Worm (Caenorhabditis elegans) whole organism, L2 larva: Measurements from ENCODE around the gene Y50E8A.5.

ENCODE experiments used
- C34F6.9 ChIP-seq: fragments of 150-350 bp; optimal IDR thresholded peaks from 2 replicates; lab custom pipeline; 2014; ENCODE audit warnings: missing biosample characterization, missing genetic modification characterization
- R02D3.7 ChIP-seq: fragments of 150-350 bp; optimal IDR thresholded peaks from 2 replicates; lab custom pipeline; 2014; ENCODE audit warnings: missing biosample characterization, missing genetic modification characterization
- alr-1 ChIP-seq: fragments of 150-350 bp; optimal IDR thresholded peaks from 2 replicates; lab custom pipeline; 2014; ENCODE audit warnings: missing biosample characterization, missing genetic modification characterization
- aly-2 ChIP-seq: fragments of 150-350 bp; optimal IDR thresholded peaks from 2 replicates; lab custom pipeline; 2014; ENCODE audit warnings: missing biosample characterization, missing genetic modification characterization
- ama-1 ChIP-seq: fragments of 150-350 bp; optimal IDR thresholded peaks from 2 replicates; lab custom pipeline; 2018; ENCODE audit warnings: inconsistent platforms
- blmp-1 ChIP-seq: sonication (generic microtip); optimal IDR thresholded peaks from 2 replicates; lab custom pipeline; 2017; ENCODE audit warnings: missing genetic modification characterization, mild to moderate bottlenecking, missing compliant biosample characterization, antibody characterized with exemption, moderate library complexity; ENCODE audit not compliant: insufficient read depth
- ceh-82 ChIP-seq: fragments of 150-350 bp; optimal IDR thresholded peaks from 2 replicates; lab custom pipeline; 2014; ENCODE audit warnings: missing biosample characterization, missing genetic modification characterization
- crh-2 ChIP-seq: sonication (generic microtip); optimal IDR thresholded peaks from 2 replicates; lab custom pipeline; 2017; ENCODE audit warnings: missing biosample characterization, missing genetic modification characterization
- dmd-4 ChIP-seq: sonication (generic microtip); optimal IDR thresholded peaks from 2 replicates; lab custom pipeline; 2017; ENCODE audit warnings: missing biosample characterization, missing genetic modification characterization
- elt-1 ChIP-seq: fragments of 150-350 bp; optimal IDR thresholded peaks from 2 replicates; lab custom pipeline; 2014; ENCODE audit warnings: missing biosample characterization, missing genetic modification characterization
- elt-3 ChIP-seq: sonication (generic microtip); optimal IDR thresholded peaks from 2 replicates; lab custom pipeline; 2017; ENCODE audit warnings: missing biosample characterization, missing genetic modification characterization
- fos-1 ChIP-seq: fragments of 150-350 bp; optimal IDR thresholded peaks from 2 replicates; lab custom pipeline; 2014; ENCODE audit warnings: missing biosample characterization, missing genetic modification characterization
- gmeb-1 ChIP-seq: fragments of 150-350 bp; optimal IDR thresholded peaks from 2 replicates; lab custom pipeline; 2014; ENCODE audit warnings: missing biosample characterization, missing genetic modification characterization
- lin-11 ChIP-seq: fragments of 150-350 bp; sonication (generic microtip); optimal IDR thresholded peaks from 2 replicates; lab custom pipeline; 2014; ENCODE audit warnings: missing biosample characterization, missing genetic modification characterization, inconsistent platforms, mixed read lengths
- lin-13 ChIP-seq: fragments of 150-350 bp; optimal IDR thresholded peaks from 2 replicates; lab custom pipeline; 2014; ENCODE audit warnings: missing biosample characterization, missing genetic modification reagents, missing genetic modification characterization
- lin-39 ChIP-seq: fragments of 150-350 bp; optimal IDR thresholded peaks from 2 replicates; lab custom pipeline; 2014; ENCODE audit warnings: missing biosample characterization, missing genetic modification reagents, missing genetic modification characterization
- lsy-2 ChIP-seq, 2 experiments: fragments of 150-350 bp in 1 of 2; sonication (generic microtip) in 1 of 2; optimal IDR thresholded peaks; 2 replicates each; lab custom pipeline; 2014 to 2017; ENCODE audit warnings: missing biosample characterization in 2 of 2, missing genetic modification characterization in 2 of 2
- mab-5 ChIP-seq: fragments of 150-350 bp; optimal IDR thresholded peaks from 2 replicates; lab custom pipeline; 2014; ENCODE audit warnings: missing biosample characterization, missing genetic modification characterization
- nhr-10 ChIP-seq: sonication (generic microtip); optimal IDR thresholded peaks from 2 replicates; lab custom pipeline; 2017; ENCODE audit warnings: missing biosample characterization, missing genetic modification characterization
- nhr-12 ChIP-seq: fragments of 150-350 bp; optimal IDR thresholded peaks from 2 replicates; lab custom pipeline; 2014; ENCODE audit warnings: missing biosample characterization, missing genetic modification characterization
- nhr-129 ChIP-seq: fragments of 150-350 bp; optimal IDR thresholded peaks from 2 replicates; lab custom pipeline; 2014; ENCODE audit warnings: missing biosample characterization, missing genetic modification characterization
- nhr-23 ChIP-seq: fragments of 150-350 bp; optimal IDR thresholded peaks from 2 replicates; lab custom pipeline; 2014; ENCODE audit warnings: missing biosample characterization, missing genetic modification reagents, missing genetic modification characterization
- nhr-237 ChIP-seq: fragments of 150-350 bp; optimal IDR thresholded peaks from 2 replicates; lab custom pipeline; 2014; ENCODE audit warnings: missing biosample characterization, missing genetic modification characterization
- nhr-25 ChIP-seq: fragments of 150-350 bp; sonication (generic microtip); optimal IDR thresholded peaks from 3 replicates; lab custom pipeline; 2014; ENCODE audit warnings: missing biosample characterization, missing genetic modification characterization
- nhr-6 ChIP-seq: fragments of 150-350 bp; optimal IDR thresholded peaks from 2 replicates; lab custom pipeline; 2014; ENCODE audit warnings: missing biosample characterization, missing genetic modification characterization
- nhr-77 ChIP-seq: fragments of 150-350 bp; optimal IDR thresholded peaks from 2 replicates; lab custom pipeline; 2014; ENCODE audit warnings: missing biosample characterization, missing genetic modification characterization
- sem-4 ChIP-seq: fragments of 150-350 bp; optimal IDR thresholded peaks from 2 replicates; lab custom pipeline; 2014; ENCODE audit warnings: missing biosample characterization, missing genetic modification reagents, missing genetic modification characterization
- skn-1 ChIP-seq: sonication (generic microtip); optimal IDR thresholded peaks from 2 replicates; lab custom pipeline; 2017; ENCODE audit warnings: missing biosample characterization, missing genetic modification characterization
- sma-3 ChIP-seq: sonication (generic microtip); optimal IDR thresholded peaks from 2 replicates; lab custom pipeline; 2016; ENCODE audit warnings: missing genetic modification reagents, missing genetic modification characterization, missing compliant biosample characterization
- sma-9 ChIP-seq, 2 experiments: fragments of 150-350 bp in 1 of 2; sonication (generic microtip) in 1 of 2; optimal IDR thresholded peaks; 2 replicates each; lab custom pipeline; 2014 to 2016; ENCODE audit warnings: missing genetic modification characterization in 2 of 2, mild to moderate bottlenecking in 1 of 2, missing biosample characterization in 1 of 2, missing compliant biosample characterization in 1 of 2, missing genetic modification reagents in 1 of 2, moderate library complexity in 1 of 2
- unc-39 ChIP-seq: fragments of 150-350 bp; optimal IDR thresholded peaks from 2 replicates; lab custom pipeline; 2014; ENCODE audit warnings: missing biosample characterization, missing genetic modification characterization
- unc-55 ChIP-seq: fragments of 150-350 bp; sonication (generic microtip); optimal IDR thresholded peaks from 3 replicates; lab custom pipeline; 2014; ENCODE audit warnings: missing biosample characterization, missing genetic modification reagents, missing genetic modification characterization
- unc-62 ChIP-seq: fragments of 150-350 bp; optimal IDR thresholded peaks from 2 replicates; lab custom pipeline; 2014; ENCODE audit warnings: missing biosample characterization, missing genetic modification reagents, missing genetic modification characterization
- zag-1 ChIP-seq: fragments of 150-350 bp; optimal IDR thresholded peaks from 2 replicates; lab custom pipeline; 2014; ENCODE audit warnings: missing biosample characterization, missing genetic modification characterization
- ztf-1 ChIP-seq: fragments of 200-800 bp; sonication (Bioruptor generic); conservative IDR thresholded peaks from 2 replicates; pipeline ENCODE4 v1.3.6; 2022; ENCODE audit warnings: missing genetic modification characterization, missing compliant biosample characterization
- ztf-11 ChIP-seq: sonication (generic microtip); optimal IDR thresholded peaks from 2 replicates; lab custom pipeline; 2017; ENCODE audit warnings: missing biosample characterization, missing genetic modification characterization
- ztf-4 ChIP-seq: fragments of 150-350 bp; optimal IDR thresholded peaks from 2 replicates; lab custom pipeline; 2014; ENCODE audit warnings: missing biosample characterization, missing genetic modification characterization

The Y50E8A.5 gene

DNA sequence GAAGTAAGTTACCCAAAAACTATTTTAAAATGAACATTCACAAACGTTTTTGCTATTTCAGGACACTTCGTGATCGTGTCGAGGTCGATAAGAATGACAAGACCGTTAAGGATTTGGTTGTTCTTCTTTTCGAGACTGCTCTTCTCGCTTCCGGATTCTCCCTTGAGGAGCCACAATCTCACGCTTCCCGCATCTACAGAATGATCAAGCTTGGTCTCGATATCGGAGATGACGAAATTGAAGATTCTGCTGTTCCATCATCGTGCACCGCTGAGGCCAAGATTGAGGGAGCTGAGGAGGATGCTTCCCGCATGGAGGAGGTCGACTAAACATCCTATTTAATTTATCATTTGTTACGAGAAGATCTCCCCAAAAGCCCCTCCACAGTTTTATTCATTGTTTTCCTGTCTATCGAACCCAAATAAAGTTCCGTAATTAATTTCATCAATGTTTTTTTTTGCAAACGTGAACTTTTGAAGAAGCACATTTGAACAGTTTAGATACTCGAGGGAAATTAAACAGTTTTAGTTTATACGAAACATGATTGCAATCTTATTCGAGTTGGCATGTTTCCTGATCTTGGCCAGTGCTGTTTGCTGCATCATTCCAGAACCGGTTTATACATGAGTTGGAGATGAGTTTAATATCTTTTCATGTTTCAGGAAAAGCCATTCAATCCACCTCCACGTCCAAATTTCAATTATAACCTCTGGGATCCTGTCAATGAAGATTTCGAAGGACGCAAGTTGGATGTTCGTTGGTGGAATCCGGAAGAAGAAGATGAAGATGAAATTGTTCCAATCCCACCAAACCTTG, 48.4 kb downstream of the Y50E8A.5 start, which contains the start of gene C47E8.11 (continued):
- no peak for TF ChIP-seq elt-3 (tag; lab: Kevin White, UChicago)
- peak; percentile 65 for TF ChIP-seq nhr-129 (tag; lab: Kevin White, UChicago)
- peak; percentile 31 for TF ChIP-seq sem-4
- TF ChIP-seq dmd-4, result no peak
- peak; percentile 98 for TF ChIP-seq ama-1 (lab: Kevin White, UChicago)
- TF ChIP-seq nhr-6 (tag; lab: Kevin White, UChicago), result no peak
- peak; percentile 44 for TF ChIP-seq sma-9 (GFP tag; optimal IDR thresholded peaks at IDR 0.05; lab: Kevin White, UChicago)
- no peak for TF ChIP-seq sma-9 (tag; optimal IDR thresholded peaks at IDR 0.05; lab: Kevin White, UChicago)
- peak; percentile 92 for TF ChIP-seq ztf-4
- peak; percentile 76 for TF ChIP-seq crh-2 (tag; lab: Kevin White, UChicago)
- no peak for TF ChIP-seq ztf-1 (GFP tag; lab: Robert Waterston, UW)
- peak; percentile 6 to 76 for TF ChIP-seq lsy-2 (tag; optimal IDR thresholded peaks at IDR 0.05; lab: Kevin White, UChicago)
- TF ChIP-seq unc-55 (GFP tag; lab: Kevin White, UChicago), result peak; percentile 6
- peak; percentile 23 for TF ChIP-seq sma-3 (GFP tag; lab: Kevin White, UChicago)
- no peak for TF ChIP-seq nhr-237 (tag; lab: Kevin White, UChicago)
- no peak for TF ChIP-seq mab-5 (tag; lab: Kevin White, UChicago)

- TF ChIP-seq ztf-4 (peak; percentile 16), skn-1 (tag; lab: Kevin White, UChicago) (peak; percentile 21), ama-1 (lab: Kevin White, UChicago) (peak; percentile 60), ceh-82 (tag; lab: Kevin White, UChicago) (no peak), sma-9 (GFP tag; optimal IDR thresholded peaks at IDR 0.05; lab: Kevin White, UChicago) (no peak), sma-9 (tag; optimal IDR thresholded peaks at IDR 0.05; lab: Kevin White, UChicago) (no peak), lin-11 (tag; lab: Kevin White, UChicago) (peak; percentile 56), gmeb-1 (tag; lab: Kevin White, UChicago) (no peak), unc-62 (GFP tag; lab: Kevin White, UChicago) (no peak), nhr-23 (no peak), lin-39 (tag; lab: Kevin White, UChicago) (no peak)
These were observed 49.4 kb downstream of the Y50E8A.5 start for ce11 chrV:14687106-14687964.

- TF ChIP-seq ama-1 (lab: Kevin White, UChicago) (peak; percentile 90), skn-1 (tag; lab: Kevin White, UChicago) (peak; percentile 12), lin-11 (tag; lab: Kevin White, UChicago) (no peak), nhr-129 (tag; lab: Kevin White, UChicago) (peak; percentile 32)
These were observed 50.3 kb downstream of the Y50E8A.5 start for ce11 chrV:14686231-14687105.

- TF ChIP-seq nhr-77, result peak; percentile 83
- peak; percentile 99 for TF ChIP-seq C34F6.9 (tag; lab: Kevin White, UChicago)
- TF ChIP-seq unc-62 (GFP tag; lab: Kevin White, UChicago), result peak; percentile 83
- peak; percentile 93 for TF ChIP-seq zag-1 (tag; lab: Kevin White, UChicago)
- peak; percentile 75 for TF ChIP-seq nhr-237 (tag; lab: Kevin White, UChicago)
- no peak for TF ChIP-seq elt-3 (tag; lab: Kevin White, UChicago)
- TF ChIP-seq nhr-25 (tag; lab: Kevin White, UChicago), result peak; percentile 98
- TF ChIP-seq dmd-4, result peak; percentile 65
- TF ChIP-seq nhr-23, result no peak
- TF ChIP-seq alr-1, result no peak
- peak; percentile 92 for TF ChIP-seq nhr-10 (tag; lab: Kevin White, UChicago)
- TF ChIP-seq R02D3.7 (tag; lab: Kevin White, UChicago), result peak; percentile 81
- peak; percentile 91; the same call in 1 of the 2 replicates for TF ChIP-seq ztf-1 (GFP tag; lab: Robert Waterston, UW)
- peak; percentile 97 to 98 for TF ChIP-seq lsy-2 (tag; optimal IDR thresholded peaks at IDR 0.05; lab: Kevin White, UChicago)
- TF ChIP-seq crh-2 (tag; lab: Kevin White, UChicago), result peak; percentile 98
- peak; percentile 89 for TF ChIP-seq fos-1 (tag; lab: Kevin White, UChicago)
- peak; percentile 97 for TF ChIP-seq lin-13
- TF ChIP-seq ama-1 (lab: Kevin White, UChicago), result peak; percentile 93
- peak; percentile 68 for TF ChIP-seq ztf-11 (tag; lab: Kevin White, UChicago)
- TF ChIP-seq skn-1 (tag; lab: Kevin White, UChicago), result peak; percentile 93
- TF ChIP-seq aly-2, result no peak
- TF ChIP-seq nhr-12 (tag; lab: Kevin White, UChicago), result peak; percentile 46
- no peak for TF ChIP-seq unc-39 (tag; lab: Kevin White, UChicago)
- TF ChIP-seq elt-1 (tag; lab: Kevin White, UChicago), result no peak
- TF ChIP-seq ceh-82 (tag; lab: Kevin White, UChicago), result peak; percentile 61
- TF ChIP-seq unc-55 (GFP tag; lab: Kevin White, UChicago), result peak; percentile 99
- TF ChIP-seq blmp-1 (tag; lab: Kevin White, UChicago), result peak; percentile 89
These were observed 51.2 kb downstream of the Y50E8A.5 start, which contains the start of gene C47E8.4 for ce11 chrV:14685435-14686058. TSS of gene C47E8.4 (minus strand) at chrV:14685485.
